Worm (Caenorhabditis elegans) whole organism, late embryonic: Measurements from ENCODE around the gene frpr-21.
A peak's percentile ranks its signal among the peaks of the same experiment; 100 is the strongest.

Source experiments
- C08G9.2 ChIP-seq: sonication (generic microtip); optimal IDR thresholded peaks from 2 replicates; lab custom pipeline; 2016; ENCODE audit warnings: mild to moderate bottlenecking, missing genetic modification characterization, moderate library complexity, missing compliant biosample characterization
- F13H6.1 ChIP-seq: sonication (generic microtip); optimal IDR thresholded peaks from 2 replicates; lab custom pipeline; 2016; ENCODE audit warnings: missing genetic modification characterization, missing compliant biosample characterization
- K02D7.2 ChIP-seq: sonication (generic microtip); optimal IDR thresholded peaks from 2 replicates; lab custom pipeline; 2017; ENCODE audit warnings: mild to moderate bottlenecking, missing genetic modification characterization, missing compliant biosample characterization
- K09A11.1 ChIP-seq: sonication (generic microtip); optimal IDR thresholded peaks from 2 replicates; lab custom pipeline; 2017; ENCODE audit warnings: antibody characterized with exemption, mild to moderate bottlenecking, missing genetic modification characterization, missing compliant biosample characterization; ENCODE audit not compliant: insufficient read depth
- T23F11.4 ChIP-seq: fragments of 200-800 bp; sonication (Bioruptor generic); optimal IDR thresholded peaks from 2 replicates; lab custom pipeline; 2018; ENCODE audit warnings: mild to moderate bottlenecking, missing genetic modification characterization, missing compliant biosample characterization
- Y22D7AL.16 ChIP-seq: sonication (generic microtip); optimal IDR thresholded peaks from 2 replicates; lab custom pipeline; 2016; ENCODE audit warnings: missing genetic modification characterization, missing compliant biosample characterization
- ahr-1 ChIP-seq: sonication (generic microtip); optimal IDR thresholded peaks from 2 replicates; lab custom pipeline; 2016; ENCODE audit warnings: missing genetic modification characterization, missing compliant biosample characterization
- ama-1 ChIP-seq: fragments of 150-350 bp; optimal IDR thresholded peaks from 2 replicates; lab custom pipeline; 2014
- ceh-14 ChIP-seq: sonication (generic microtip); optimal IDR thresholded peaks from 2 replicates; lab custom pipeline; 2016; ENCODE audit warnings: missing genotype, missing genetic modification characterization, missing compliant biosample characterization
- ceh-18 ChIP-seq: sonication (generic microtip); optimal IDR thresholded peaks from 2 replicates; lab custom pipeline; 2016; ENCODE audit warnings: missing genetic modification characterization, missing compliant biosample characterization
- ceh-2 ChIP-seq: sonication (generic microtip); optimal IDR thresholded peaks from 2 replicates; lab custom pipeline; 2016; ENCODE audit warnings: missing genotype, missing genetic modification characterization, missing compliant biosample characterization
- ceh-24 ChIP-seq: sonication (generic microtip); optimal IDR thresholded peaks from 2 replicates; lab custom pipeline; 2016; ENCODE audit warnings: mild to moderate bottlenecking, missing genetic modification characterization, missing compliant biosample characterization
- ceh-30 ChIP-seq: fragments of 150-350 bp; optimal IDR thresholded peaks from 2 replicates; lab custom pipeline; 2014; ENCODE audit warnings: missing biosample characterization, missing genetic modification characterization
- ceh-31 ChIP-seq: sonication (generic microtip); optimal IDR thresholded peaks from 2 replicates; lab custom pipeline; 2016; ENCODE audit warnings: missing genetic modification characterization, missing compliant biosample characterization
- ceh-34 ChIP-seq: sonication (generic microtip); optimal IDR thresholded peaks from 2 replicates; lab custom pipeline; 2016; ENCODE audit warnings: mild to moderate bottlenecking, missing genetic modification characterization, missing compliant biosample characterization
- ceh-48 ChIP-seq: sonication (generic microtip); optimal IDR thresholded peaks from 2 replicates; lab custom pipeline; 2016; ENCODE audit warnings: missing genetic modification characterization, inconsistent platforms, missing compliant biosample characterization
- ceh-6 ChIP-seq: fragments of 200-800 bp; sonication (Bioruptor generic); optimal IDR thresholded peaks from 2 replicates; lab custom pipeline; 2018; ENCODE audit warnings: mild to moderate bottlenecking, missing genetic modification characterization, missing compliant biosample characterization
- che-1 ChIP-seq: sonication (generic microtip); optimal IDR thresholded peaks from 2 replicates; lab custom pipeline; 2016; ENCODE audit warnings: mild to moderate bottlenecking, missing genetic modification characterization, missing compliant biosample characterization
- dmd-4 ChIP-seq: sonication (generic microtip); optimal IDR thresholded peaks from 2 replicates; lab custom pipeline; 2016; ENCODE audit warnings: borderline replicate concordance, missing genetic modification characterization, missing compliant biosample characterization
- dve-1 ChIP-seq: sonication (generic microtip); optimal IDR thresholded peaks from 2 replicates; lab custom pipeline; 2017; ENCODE audit warnings: antibody characterized with exemption, mild to moderate bottlenecking, missing genetic modification characterization, missing compliant biosample characterization
- elt-2 ChIP-seq: sonication (generic microtip); optimal IDR thresholded peaks from 2 replicates; lab custom pipeline; 2016; ENCODE audit warnings: missing genetic modification reagents, missing genetic modification characterization, missing compliant biosample characterization
- elt-4 ChIP-seq: sonication (generic microtip); optimal IDR thresholded peaks from 2 replicates; lab custom pipeline; 2016; ENCODE audit warnings: missing genetic modification characterization, missing compliant biosample characterization
- ets-4 ChIP-seq: sonication (generic microtip); optimal IDR thresholded peaks from 2 replicates; lab custom pipeline; 2016; ENCODE audit warnings: missing genetic modification characterization, missing compliant biosample characterization
- fax-1 ChIP-seq: sonication (generic microtip); optimal IDR thresholded peaks from 2 replicates; lab custom pipeline; 2016; ENCODE audit warnings: missing genotype, missing genetic modification characterization, missing compliant biosample characterization
- fkh-10 ChIP-seq: fragments of 150-350 bp; optimal IDR thresholded peaks from 2 replicates; lab custom pipeline; 2014; ENCODE audit warnings: missing biosample characterization, missing genetic modification reagents, missing genetic modification characterization
- fkh-6 ChIP-seq: sonication (generic microtip); optimal IDR thresholded peaks from 2 replicates; lab custom pipeline; 2016; ENCODE audit warnings: missing genetic modification characterization, missing compliant biosample characterization
- gmeb-2 ChIP-seq: sonication (generic microtip); optimal IDR thresholded peaks from 2 replicates; lab custom pipeline; 2016; ENCODE audit warnings: missing genetic modification characterization, inconsistent platforms, missing compliant biosample characterization
- hlh-15 ChIP-seq: sonication (generic microtip); optimal IDR thresholded peaks from 2 replicates; lab custom pipeline; 2016; ENCODE audit warnings: missing genetic modification characterization, missing compliant biosample characterization
- hlh-6 ChIP-seq: sonication (generic microtip); optimal IDR thresholded peaks from 2 replicates; lab custom pipeline; 2016; ENCODE audit warnings: missing genotype, missing genetic modification characterization, missing compliant biosample characterization
- hlh-8 ChIP-seq: sonication (generic microtip); optimal IDR thresholded peaks from 2 replicates; lab custom pipeline; 2016; ENCODE audit warnings: missing genotype, missing genetic modification characterization, missing compliant biosample characterization
- madf-2 ChIP-seq: sonication (generic microtip); optimal IDR thresholded peaks from 2 replicates; lab custom pipeline; 2017; ENCODE audit warnings: missing genetic modification characterization, missing compliant biosample characterization
- mec-3 ChIP-seq: sonication (generic microtip); optimal IDR thresholded peaks from 2 replicates; lab custom pipeline; 2016; ENCODE audit warnings: borderline replicate concordance, missing genetic modification characterization, missing compliant biosample characterization
- nhr-11 ChIP-seq: fragments of 150-350 bp; optimal IDR thresholded peaks from 2 replicates; lab custom pipeline; 2014; ENCODE audit warnings: missing biosample characterization, missing genetic modification characterization
- npax-4 ChIP-seq: sonication (generic microtip); optimal IDR thresholded peaks from 2 replicates; lab custom pipeline; 2016; ENCODE audit warnings: missing genetic modification characterization, missing compliant biosample characterization
- pax-1 ChIP-seq: fragments of 150-350 bp; optimal IDR thresholded peaks from 2 replicates; lab custom pipeline; 2014; ENCODE audit warnings: missing biosample characterization, missing genetic modification characterization
- pha-2 ChIP-seq: sonication (generic microtip); optimal IDR thresholded peaks from 2 replicates; lab custom pipeline; 2017; ENCODE audit warnings: mild to moderate bottlenecking, missing genetic modification characterization, missing compliant biosample characterization
- pros-1 ChIP-seq: fragments of 150-350 bp; optimal IDR thresholded peaks from 2 replicates; lab custom pipeline; 2014; ENCODE audit warnings: missing biosample characterization, missing genetic modification reagents, missing genetic modification characterization
- ref-2 ChIP-seq: sonication (generic microtip); optimal IDR thresholded peaks from 2 replicates; lab custom pipeline; 2016; ENCODE audit warnings: missing genetic modification characterization, missing compliant biosample characterization
- rnt-1 ChIP-seq: sonication (generic microtip); optimal IDR thresholded peaks from 2 replicates; lab custom pipeline; 2016; ENCODE audit warnings: missing genetic modification characterization, missing compliant biosample characterization
- sdc-2 ChIP-seq: sonication (generic microtip); optimal IDR thresholded peaks from 2 replicates; lab custom pipeline; 2016; ENCODE audit warnings: missing genotype, missing genetic modification characterization, missing compliant biosample characterization
- sox-2 ChIP-seq: fragments of 200-800 bp; sonication (Bioruptor generic); IDR thresholded peaks from 2 replicates; pipeline ENCODE4 v1.3.6; 2022; ENCODE audit warnings: missing genetic modification reagents, missing genetic modification characterization, missing compliant biosample characterization
- tbx-2 ChIP-seq: sonication (generic microtip); optimal IDR thresholded peaks from 2 replicates; lab custom pipeline; 2016; ENCODE audit warnings: missing genetic modification characterization, missing compliant biosample characterization
- tbx-7 ChIP-seq: sonication (generic microtip); optimal IDR thresholded peaks from 2 replicates; lab custom pipeline; 2016; ENCODE audit warnings: missing genotype, missing genetic modification characterization, missing compliant biosample characterization
- ttx-3 ChIP-seq: sonication (generic microtip); optimal IDR thresholded peaks from 2 replicates; lab custom pipeline; 2016; ENCODE audit warnings: missing genetic modification reagents, missing genetic modification characterization, missing compliant biosample characterization
- unc-3 ChIP-seq, 2 experiments: fragments of 200-800 bp in 1 of 2; sonication (Bioruptor generic) in 1 of 2; sonication (generic microtip) in 1 of 2; conservative IDR thresholded peaks in 1 of 2; optimal IDR thresholded peaks in 1 of 2; 2 replicates each; pipeline versions ENCODE4 v1.3.6 to Lab custom; 2016 to 2022; ENCODE audit warnings: missing compliant biosample characterization in 2 of 2, missing genetic modification characterization in 2 of 2, missing genetic modification reagents in 1 of 2
- unc-42 ChIP-seq: sonication (generic microtip); optimal IDR thresholded peaks from 2 replicates; lab custom pipeline; 2016; ENCODE audit warnings: missing genotype, missing genetic modification characterization, missing compliant biosample characterization
- ztf-16 ChIP-seq: sonication (generic microtip); optimal IDR thresholded peaks from 2 replicates; lab custom pipeline; 2017; ENCODE audit warnings: missing genetic modification characterization, missing compliant biosample characterization

frpr-21 gene

ce11 chrII:10388041-10388706, 33.7 kb downstream of the frpr-21 start (continued):
- TF ChIP-seq rnt-1 (tag; lab: Kevin White, UChicago) = no peak
- peak; percentile 36 for TF ChIP-seq C08G9.2 (tag; lab: Kevin White, UChicago)
- peak; percentile 46 for TF ChIP-seq ahr-1 (tag; lab: Kevin White, UChicago)
- no peak for TF ChIP-seq ceh-6
- TF ChIP-seq gmeb-2 (tag; lab: Kevin White, UChicago) = peak; percentile 67
- TF ChIP-seq ceh-34 (tag; lab: Kevin White, UChicago) = peak; percentile 59
- TF ChIP-seq pax-1 (tag; lab: Kevin White, UChicago) = no peak
- no peak for TF ChIP-seq sdc-2 (tag; lab: Kevin White, UChicago)
- TF ChIP-seq ceh-24 (tag; lab: Kevin White, UChicago) = no peak
- peak; percentile 49; the same call in 1 of the 2 replicates for TF ChIP-seq unc-3 (GFP tag; conservative IDR thresholded peaks at IDR 0.05; lab: Robert Waterston, UW)
- peak; percentile 36 for TF ChIP-seq unc-3 (tag; optimal IDR thresholded peaks at IDR 0.05; lab: Kevin White, UChicago)
- peak; percentile 34 for TF ChIP-seq madf-2 (tag; lab: Kevin White, UChicago)
- peak; percentile 19; the same call in 1 of the 2 replicates for TF ChIP-seq sox-2 (GFP tag; lab: Robert Waterston, UW)
- peak; percentile 16 for TF ChIP-seq dve-1 (tag; lab: Kevin White, UChicago)
- peak; percentile 96 for TF ChIP-seq tbx-2 (tag; lab: Kevin White, UChicago)
- peak; percentile 31 for TF ChIP-seq ceh-48 (tag; lab: Kevin White, UChicago)
- no peak for TF ChIP-seq hlh-15 (tag; lab: Kevin White, UChicago)
- no peak for TF ChIP-seq fkh-10 (GFP tag; lab: Kevin White, UChicago)
- TF ChIP-seq, all 69 proteins: peak for 39

- TF ChIP-seq ttx-3 (tag; lab: Kevin White, UChicago) (no peak), npax-4 (tag; lab: Kevin White, UChicago) (no peak), C08G9.2 (tag; lab: Kevin White, UChicago) (peak; percentile 26), pha-2 (tag; lab: Kevin White, UChicago) (no peak), fkh-6 (tag; lab: Kevin White, UChicago) (no peak), dmd-4 (tag; lab: Kevin White, UChicago) (no peak), ceh-30 (tag; lab: Kevin White, UChicago) (no peak), ref-2 (tag; lab: Kevin White, UChicago) (peak; percentile 16), hlh-15 (tag; lab: Kevin White, UChicago) (no peak), tbx-2 (tag; lab: Kevin White, UChicago) (peak; percentile 22), nhr-11 (tag; lab: Kevin White, UChicago) (no peak), elt-4 (tag; lab: Kevin White, UChicago) (no peak), hlh-6 (tag; lab: Kevin White, UChicago) (peak; percentile 7), ztf-16 (tag; lab: Kevin White, UChicago) (no peak), ama-1 (lab: Kevin White, UChicago) (no peak), madf-2 (tag; lab: Kevin White, UChicago) (peak; percentile 18), ets-4 (tag; lab: Kevin White, UChicago) (no peak), ceh-18 (tag; lab: Kevin White, UChicago) (peak; percentile 57), ceh-14 (tag; lab: Kevin White, UChicago) (no peak), che-1 (tag; lab: Kevin White, UChicago) (no peak), elt-2 (tag; lab: Kevin White, UChicago) (no peak), tbx-7 (tag; lab: Kevin White, UChicago) (no peak), ceh-2 (tag; lab: Kevin White, UChicago) (no peak), Y22D7AL.16 (tag; lab: Kevin White, UChicago) (no peak), fax-1 (tag; lab: Kevin White, UChicago) (no peak), unc-3 (GFP tag; conservative IDR thresholded peaks at IDR 0.05; lab: Robert Waterston, UW) (no peak), unc-3 (tag; optimal IDR thresholded peaks at IDR 0.05; lab: Kevin White, UChicago) (no peak), pax-1 (tag; lab: Kevin White, UChicago) (no peak), K09A11.1 (tag; lab: Kevin White, UChicago) (no peak), T23F11.4 (GFP tag; lab: Kevin White, UChicago) (no peak), K02D7.2 (tag; lab: Kevin White, UChicago) (no peak), rnt-1 (tag; lab: Kevin White, UChicago) (no peak), F13H6.1 (tag; lab: Kevin White, UChicago) (peak; percentile 1), hlh-8 (tag; lab: Kevin White, UChicago) (no peak), unc-42 (tag; lab: Kevin White, UChicago) (no peak), ceh-24 (tag; lab: Kevin White, UChicago) (no peak), ceh-48 (tag; lab: Kevin White, UChicago) (no peak), gmeb-2 (tag; lab: Kevin White, UChicago) (no peak), mec-3 (tag; lab: Kevin White, UChicago) (no peak), pros-1 (peak; percentile 23), ceh-31 (tag; lab: Kevin White, UChicago) (peak; percentile 27)
Measured at ce11 chrII:10384680-10385383, 37.0 kb downstream of the frpr-21 start, which contains the start of gene ztf-27. Gene ztf-27 (plus strand): TSS chrII:10385333.
